Worm (Caenorhabditis elegans): ENCODE data around the gene F15H10.5.

DNA sequence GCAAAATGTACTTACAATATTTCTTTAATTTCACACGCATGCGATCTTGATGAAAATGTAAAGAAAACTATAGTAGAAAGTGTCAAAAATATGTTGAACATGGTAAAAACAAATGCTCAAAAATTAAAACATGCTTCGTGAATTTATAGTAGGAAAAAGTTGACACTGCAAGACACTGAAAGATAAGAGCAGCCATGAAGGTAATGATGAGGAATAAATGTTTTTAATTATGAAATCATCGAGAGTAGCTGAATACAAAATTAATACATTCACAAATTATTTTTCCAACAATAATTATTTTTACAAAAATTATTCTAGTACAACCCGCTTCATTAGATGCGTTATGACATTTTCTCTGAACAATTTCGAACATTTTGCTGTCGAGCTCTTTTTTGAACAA lies 1.9 kb downstream of the F15H10.5 start, which contains the start of gene F15H10.10:
- no peak for TF ChIP-seq egl-27 (tag; optimal IDR thresholded peaks at IDR 0.05)
- no peak for TF ChIP-seq nhr-237 (tag; optimal IDR thresholded peaks at IDR 0.05)
- TF ChIP-seq sea-2 (GFP tag; optimal IDR thresholded peaks at IDR 0.05): no peak
- no peak for TF ChIP-seq hmg-11 (tag; optimal IDR thresholded peaks at IDR 0.05)
- TF ChIP-seq fkh-10 (GFP tag; optimal IDR thresholded peaks at IDR 0.05): no peak
- no peak for TF ChIP-seq elt-1 (tag; optimal IDR thresholded peaks at IDR 0.05)
- no peak for TF ChIP-seq fkh-2 (tag; optimal IDR thresholded peaks at IDR 0.05)
- TF ChIP-seq mdl-1 (tag; optimal IDR thresholded peaks at IDR 0.05): no peak
- TF ChIP-seq eor-1 (tag; optimal IDR thresholded peaks at IDR 0.05): no peak
- TF ChIP-seq nhr-11 (tag; optimal IDR thresholded peaks at IDR 0.05): no peak
- TF ChIP-seq nfya-1 (tag; optimal IDR thresholded peaks at IDR 0.05; ENCODE audit: insufficient read depth): no peak

All from whole organism, L3 larva.